Worm (Caenorhabditis elegans) whole organism, L4 larva: ENCODE results near the gene ceh-89.
A peak's percentile ranks its signal among the peaks of the same experiment; 100 is the strongest.
"Not testable (repeated sequence)": the region's sequence is repeated elsewhere in the genome, so short reads cannot be mapped to it uniquely, and the experiment has no call there.

Experiments
- F26F4.8 ChIP-seq: fragments of 200-800 bp; sonication (Bioruptor generic); conservative IDR thresholded peaks from 2 replicates; pipeline ENCODE4 v1.3.6; 2022; ENCODE audit warnings: missing genetic modification characterization, missing compliant biosample characterization
- F44E2.7 ChIP-seq: fragments of 200-800 bp; sonication (Bioruptor generic); IDR thresholded peaks from 2 replicates; pipeline ENCODE4 v2.1.2; 2022; ENCODE audit warnings: missing genetic modification characterization, missing compliant biosample characterization
- T26A8.4 ChIP-seq: fragments of 200-800 bp; sonication (Bioruptor generic); IDR thresholded peaks from 2 replicates; pipeline ENCODE4 v1.3.6; 2022; ENCODE audit warnings: missing genetic modification characterization, missing compliant biosample characterization
- Y105C5A.15 ChIP-seq: fragments of 200-800 bp; sonication (Bioruptor generic); IDR thresholded peaks from 2 replicates; pipeline ENCODE4 v1.3.6; 2022; ENCODE audit warnings: missing genetic modification characterization, missing compliant biosample characterization
- ZK337.2 ChIP-seq: fragments of 200-800 bp; sonication (Bioruptor generic); IDR thresholded peaks from 2 replicates; pipeline ENCODE4 v1.3.6; 2022; ENCODE audit warnings: missing genetic modification reagents, missing genetic modification characterization, missing compliant biosample characterization
- aha-1 ChIP-seq: fragments of 150-350 bp; peaks from one replicate; lab custom pipeline; 2014; ENCODE audit warnings: missing biosample characterization, missing genetic modification characterization
- ama-1 ChIP-seq: fragments of 150-350 bp; optimal IDR thresholded peaks from 2 replicates; lab custom pipeline; 2014; ENCODE audit warnings: inconsistent platforms, mixed read lengths
- attf-4 ChIP-seq: sonication (generic microtip); optimal IDR thresholded peaks from 3 replicates; lab custom pipeline; 2017; ENCODE audit warnings: missing biosample characterization, missing genetic modification characterization
- ceh-28 ChIP-seq: fragments of 150-350 bp; optimal IDR thresholded peaks from 2 replicates; lab custom pipeline; 2014; ENCODE audit warnings: missing biosample characterization, missing genetic modification reagents, missing genetic modification characterization
- ceh-82 ChIP-seq: sonication (generic microtip); optimal IDR thresholded peaks from 2 replicates; lab custom pipeline; 2017; ENCODE audit warnings: missing biosample characterization, missing genetic modification characterization
- ces-1 ChIP-seq: fragments of 150-350 bp; sonication (generic microtip); optimal IDR thresholded peaks from 4 replicates; lab custom pipeline; 2014; ENCODE audit warnings: missing biosample characterization, missing genetic modification reagents, missing genetic modification characterization
- daf-16 ChIP-seq, 3 experiments: sonication (generic microtip); optimal IDR thresholded peaks; 2 replicates each; lab custom pipeline; 2016 to 2017; ENCODE audit warnings: missing genetic modification characterization in 3 of 3, missing genetic modification reagents in 3 of 3, mild to moderate bottlenecking in 2 of 3, missing compliant biosample characterization in 2 of 3, missing biosample characterization in 1 of 3, moderate library complexity in 1 of 3
- daf-19 ChIP-seq: fragments of 200-800 bp; sonication (Bioruptor generic); conservative IDR thresholded peaks from 2 replicates; pipeline ENCODE4 v1.3.6; 2022; ENCODE audit warnings: missing genetic modification characterization, missing compliant biosample characterization
- dmd-6 ChIP-seq: fragments of 200-800 bp; sonication (Bioruptor generic); IDR thresholded peaks from 2 replicates; pipeline ENCODE4 v1.3.6; 2022; ENCODE audit warnings: missing genetic modification reagents, missing genetic modification characterization, missing compliant biosample characterization
- dmd-8 ChIP-seq: fragments of 200-800 bp; sonication (Bioruptor generic); IDR thresholded peaks from 2 replicates; pipeline ENCODE4 v1.3.6; 2022; ENCODE audit warnings: missing genetic modification characterization, missing compliant biosample characterization
- duxl-1 ChIP-seq: sonication (generic microtip); optimal IDR thresholded peaks from 2 replicates; lab custom pipeline; 2016; ENCODE audit warnings: mild to moderate bottlenecking, missing genetic modification characterization, moderate library complexity, missing compliant biosample characterization; ENCODE audit not compliant: poor library complexity
- egl-43 ChIP-seq: fragments of 200-800 bp; sonication (Bioruptor generic); IDR thresholded peaks from 2 replicates; pipeline ENCODE4 v1.3.6; 2022; ENCODE audit warnings: missing genetic modification reagents, missing genetic modification characterization, missing compliant biosample characterization
- hlh-30 ChIP-seq: sonication (generic microtip); optimal IDR thresholded peaks from 2 replicates; lab custom pipeline; 2017; ENCODE audit warnings: antibody characterized with exemption, mild to moderate bottlenecking, missing genetic modification characterization, missing compliant biosample characterization; ENCODE audit not compliant: insufficient read depth
- lim-7 ChIP-seq: fragments of 200-800 bp; sonication (Bioruptor generic); IDR thresholded peaks from 2 replicates; pipeline ENCODE4 v1.3.6; 2022; ENCODE audit warnings: missing genetic modification characterization, missing compliant biosample characterization
- lin-1 ChIP-seq: fragments of 200-800 bp; sonication (Bioruptor generic); IDR thresholded peaks from 2 replicates; pipeline ENCODE4 v1.3.6; 2022; ENCODE audit warnings: missing genetic modification reagents, missing genetic modification characterization, missing compliant biosample characterization
- lin-13 ChIP-seq: fragments of 150-350 bp; optimal IDR thresholded peaks from 2 replicates; lab custom pipeline; 2014; ENCODE audit warnings: missing biosample characterization, missing genetic modification reagents, missing genetic modification characterization
- lin-15B ChIP-seq: fragments of 150-350 bp; sonication (generic microtip); optimal IDR thresholded peaks from 3 replicates; lab custom pipeline; 2014; ENCODE audit warnings: missing biosample characterization, missing genetic modification characterization
- lin-29 ChIP-seq: fragments of 200-800 bp; sonication (Bioruptor generic); IDR thresholded peaks from 2 replicates; pipeline ENCODE4 v1.3.6; 2022; ENCODE audit warnings: missing genetic modification reagents, missing genetic modification characterization, missing compliant biosample characterization
- lin-38 ChIP-seq: fragments of 200-800 bp; sonication (Bioruptor generic); IDR thresholded peaks from 2 replicates; pipeline ENCODE4 v1.3.6; 2022; ENCODE audit warnings: missing genetic modification reagents, missing genetic modification characterization, missing compliant biosample characterization
- madf-5 ChIP-seq, 2 experiments: fragments of 200-800 bp; sonication (Bioruptor generic); IDR thresholded peaks; 2 replicates each; pipeline ENCODE4 v1.3.6; 2022; ENCODE audit warnings: missing compliant biosample characterization in 2 of 2, missing genetic modification characterization in 2 of 2
- madf-9 ChIP-seq: fragments of 200-800 bp; sonication (Bioruptor generic); conservative IDR thresholded peaks from 2 replicates; pipeline ENCODE4 v1.3.6; 2022; ENCODE audit warnings: missing genetic modification reagents, missing genetic modification characterization, missing compliant biosample characterization
- mep-1 ChIP-seq: fragments of 150-350 bp; sonication (generic microtip); optimal IDR thresholded peaks from 3 replicates; lab custom pipeline; 2014; ENCODE audit warnings: missing biosample characterization, missing genetic modification characterization
- mes-2 ChIP-seq: sonication (generic microtip); optimal IDR thresholded peaks from 2 replicates; lab custom pipeline; 2016; ENCODE audit warnings: missing genotype, mild to moderate bottlenecking, missing genetic modification characterization, missing compliant biosample characterization; ENCODE audit not compliant: poor library complexity, severe bottlenecking
- nhr-102 ChIP-seq: sonication (generic microtip); optimal IDR thresholded peaks from 2 replicates; lab custom pipeline; 2016; ENCODE audit warnings: mild to moderate bottlenecking, missing genetic modification characterization, moderate library complexity, missing compliant biosample characterization
- nhr-42 ChIP-seq: fragments of 200-800 bp; sonication (Bioruptor generic); IDR thresholded peaks from 2 replicates; pipeline ENCODE4 v1.3.6; 2022; ENCODE audit warnings: missing genetic modification characterization, missing compliant biosample characterization
- pha-4 ChIP-seq, 2 experiments: fragments of 150-350 bp in 1 of 2; fragments of 200-800 bp in 1 of 2; sonication (Bioruptor generic) in 1 of 2; IDR thresholded peaks in 1 of 2; optimal IDR thresholded peaks in 1 of 2; 2 replicates each; pipeline versions ENCODE4 v1.3.6 to Lab custom; 2014 to 2022; ENCODE audit warnings: missing genetic modification characterization in 2 of 2, missing genetic modification reagents in 2 of 2, missing biosample characterization in 1 of 2, missing compliant biosample characterization in 1 of 2
- rbr-2 ChIP-seq: sonication (generic microtip); optimal IDR thresholded peaks from 2 replicates; lab custom pipeline; 2016; ENCODE audit warnings: missing genotype, missing genetic modification characterization, missing compliant biosample characterization
- set-16 ChIP-seq: fragments of 200-800 bp; sonication (Bioruptor generic); IDR thresholded peaks from 2 replicates; pipeline ENCODE4 v1.3.6; 2022; ENCODE audit warnings: missing genetic modification reagents, missing genetic modification characterization, missing compliant biosample characterization
- skn-1 ChIP-seq: fragments of 150-350 bp; optimal IDR thresholded peaks from 2 replicates; lab custom pipeline; 2014; ENCODE audit warnings: missing biosample characterization, missing genetic modification characterization
- spr-1 ChIP-seq: sonication (generic microtip); optimal IDR thresholded peaks from 2 replicates; lab custom pipeline; 2016; ENCODE audit warnings: mild to moderate bottlenecking, missing genetic modification characterization, missing compliant biosample characterization
- unc-39 ChIP-seq: sonication (generic microtip); optimal IDR thresholded peaks from 2 replicates; lab custom pipeline; 2017; ENCODE audit warnings: missing biosample characterization, missing genetic modification characterization
- unc-62 ChIP-seq, 3 experiments: fragments of 150-350 bp in 1 of 3; sonication (generic microtip); optimal IDR thresholded peaks in 2 of 3; peaks in 1 of 3; 1 replicate in 1 of 3; 2 replicates in 2 of 3; lab custom pipeline; 2014 to 2017; ENCODE audit warnings: missing biosample characterization in 3 of 3, missing genetic modification characterization in 3 of 3, missing genetic modification reagents in 3 of 3, missing genotype in 1 of 3
- vab-7 ChIP-seq: fragments of 200-800 bp; sonication (Bioruptor generic); IDR thresholded peaks from 2 replicates; pipeline ENCODE4 v1.3.6; 2022; ENCODE audit warnings: missing genetic modification reagents, missing genetic modification characterization, missing compliant biosample characterization
- zfp-3 ChIP-seq: fragments of 200-800 bp; sonication (Bioruptor generic); conservative IDR thresholded peaks from 2 replicates; pipeline ENCODE4 v1.3.6; 2022; ENCODE audit warnings: missing genetic modification reagents, missing genetic modification characterization, missing compliant biosample characterization
- ztf-7 ChIP-seq: fragments of 150-350 bp; optimal IDR thresholded peaks from 2 replicates; lab custom pipeline; 2014; ENCODE audit warnings: missing biosample characterization, missing genetic modification characterization

Gene ceh-89

DNA sequence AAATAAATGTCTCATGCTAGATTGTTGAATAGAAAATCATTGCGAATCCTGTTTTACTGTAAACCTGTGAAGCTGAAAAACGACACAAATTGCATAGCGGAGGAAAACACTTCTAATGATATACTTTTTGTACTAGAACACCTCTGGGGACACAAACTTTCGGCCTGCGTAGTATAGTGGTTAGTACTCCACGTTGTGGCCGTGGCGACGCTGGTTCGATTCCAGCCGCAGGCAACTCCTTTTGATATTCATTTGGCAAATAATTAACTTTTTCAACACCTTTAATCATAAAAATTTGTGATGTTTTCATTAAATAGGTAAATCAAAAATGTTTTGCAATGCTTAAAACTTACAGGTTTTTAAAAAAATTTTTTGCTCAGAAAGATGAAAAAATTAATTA is 6.9 kb upstream of the ceh-89 start (continued):
- TF ChIP-seq hlh-30 (tag; lab: Kevin White, UChicago) (no peak), T26A8.4 (GFP tag; lab: Robert Waterston, UW) (peak; percentile 47; the same call in 1 of the 2 replicates), vab-7 (GFP tag; lab: Robert Waterston, UW) (peak; percentile 68; the same call in 1 of the 2 replicates), mes-2 (tag; lab: Kevin White, UChicago) (peak; percentile 54), dmd-8 (peak; percentile 65; the same call in 1 of the 2 replicates), mep-1 (tag; lab: Kevin White, UChicago) (peak; percentile 51), ama-1 (lab: Kevin White, UChicago) (no peak), lin-1 (peak; percentile 74; the same call in 1 of the 2 replicates), ZK337.2 (GFP tag; lab: Robert Waterston, UW) (no peak), aha-1 (tag; lab: Kevin White, UChicago) (peak; percentile 9), rbr-2 (no peak), lin-15B (no peak), attf-4 (tag; lab: Kevin White, UChicago) (no peak), F26F4.8 (GFP tag; lab: Robert Waterston, UW) (no peak)

DNA sequence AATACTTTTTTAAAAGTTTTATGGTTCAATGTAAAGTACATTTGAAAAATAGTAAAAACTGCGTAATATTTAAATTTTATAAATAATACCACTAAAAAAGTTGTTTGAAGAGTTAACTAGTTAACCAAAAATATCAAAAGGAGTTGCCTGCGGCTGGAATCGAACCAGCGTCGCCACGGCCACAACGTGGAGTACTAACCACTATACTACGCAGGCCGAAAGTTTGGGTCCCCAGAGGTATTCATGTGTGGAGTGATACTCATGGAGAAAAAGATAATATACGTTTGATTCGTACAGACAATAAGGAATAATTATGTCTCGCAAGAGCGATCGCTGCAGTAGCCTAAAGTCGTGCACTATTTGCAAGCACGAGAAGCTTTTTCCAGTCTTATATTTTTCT is 5.0 kb upstream of the ceh-89 start:
- TF ChIP-seq mes-2 (tag; lab: Kevin White, UChicago) (peak; percentile 25), daf-16 (tag; optimal IDR thresholded peaks at IDR 0.05; lab: Kevin White, UChicago) (peak; percentile 10), T26A8.4 (GFP tag; lab: Robert Waterston, UW) (peak; percentile 54; the same call in 1 of the 2 replicates), egl-43 (GFP tag; lab: Robert Waterston, UW) (peak; percentile 78; the same call in 1 of the 2 replicates), dmd-6 (GFP tag; lab: Robert Waterston, UW) (peak; percentile 34; the same call in 1 of the 2 replicates), duxl-1 (peak; percentile 43), madf-5 (GFP tag; IDR thresholded peaks at IDR 0.05; lab: Robert Waterston, UW) (0 out of 4 replicates have a peak, but pooled peaks of 1 of the 2 experiments have one; percentile 11), daf-19 (GFP tag; lab: Robert Waterston, UW) (peak; percentile 68; the same call in 1 of the 2 replicates), Y105C5A.15 (GFP tag; lab: Robert Waterston, UW) (0 out of 2 replicates have a peak, but pooled peaks have one; percentile 44), lim-7 (GFP tag; lab: Robert Waterston, UW) (peak; percentile 58; the same call in 1 of the 2 replicates), F44E2.7 (GFP tag; lab: Robert Waterston, UW) (0 out of 2 replicates have a peak, but pooled peaks have one; percentile 42), vab-7 (GFP tag; lab: Robert Waterston, UW) (0 out of 2 replicates have a peak, but pooled peaks have one; percentile 45), lin-38 (GFP tag; lab: Robert Waterston, UW) (peak; percentile 62), lin-29 (0 out of 2 replicates have a peak, but pooled peaks have one; percentile 13)
- not testable (repeated sequence) for TF ChIP-seq daf-16 (GFP tag; optimal IDR thresholded peaks at IDR 0.05; lab: Kevin White, UChicago)
- TF ChIP-seq, all 104 proteins: peak for 14; not testable (repeated sequence) for 90

- TF ChIP-seq mep-1 (tag; lab: Kevin White, UChicago) (no peak), ZK337.2 (GFP tag; lab: Robert Waterston, UW) (no peak), daf-16 (GFP tag; optimal IDR thresholded peaks at IDR 0.05; lab: Kevin White, UChicago) (no peak), daf-16 (tag; optimal IDR thresholded peaks at IDR 0.05; lab: Kevin White, UChicago) (no peak), unc-62 (GFP tag; optimal IDR thresholded peaks at IDR 0.05 in 1 of 2; lab: Kevin White, UChicago) (no peak), unc-62 (tag; optimal IDR thresholded peaks at IDR 0.05; lab: Kevin White, UChicago) (no peak)
These were observed 1.7 kb upstream of the ceh-89 start, which contains the start of gene nkat-1 for ce11 chrX:14140040-14140439. Gene nkat-1 (minus strand): TSS chrX:14140140.

DNA sequence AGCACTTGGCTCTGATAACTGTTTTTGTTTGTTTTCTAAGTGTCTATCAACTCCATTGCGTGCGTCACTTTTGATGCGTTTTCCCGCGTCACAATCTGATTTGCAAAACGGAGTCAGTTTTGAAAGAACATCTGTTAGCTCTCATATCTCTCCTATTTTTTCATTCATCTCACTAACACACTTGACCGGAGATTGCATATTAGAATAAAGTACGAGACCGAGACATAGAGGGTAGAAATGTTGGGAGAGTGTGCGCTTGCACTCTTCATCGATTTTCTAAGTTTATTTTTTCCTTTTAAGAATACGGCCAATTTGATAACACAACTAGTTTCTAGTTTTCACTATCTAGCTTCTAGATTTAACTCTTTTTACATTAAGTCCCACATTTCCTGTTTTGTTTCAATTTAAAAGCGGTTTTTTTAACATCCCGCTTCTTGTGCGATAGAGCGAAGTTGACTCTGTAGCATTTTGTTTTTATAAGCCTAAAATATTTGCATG is 353 bp upstream of the ceh-89 start:
- TF ChIP-seq unc-62 (GFP tag; optimal IDR thresholded peaks at IDR 0.05 in 1 of 2; lab: Kevin White, UChicago) (peak in 1 of 2 experiments; percentile 83), unc-62 (tag; optimal IDR thresholded peaks at IDR 0.05; lab: Kevin White, UChicago) (no peak), ces-1 (peak; percentile 2), unc-39 (tag; lab: Kevin White, UChicago) (no peak)
- TF ChIP-seq, all 104 proteins: peak for 2

- TF ChIP-seq egl-43 (GFP tag; lab: Robert Waterston, UW): no peak
- TF ChIP-seq ceh-82: no peak
- no peak for TF ChIP-seq spr-1
- TF ChIP-seq set-16 (GFP tag; lab: Robert Waterston, UW): no peak
- TF ChIP-seq ceh-28 (tag; lab: Kevin White, UChicago): no peak
- TF ChIP-seq ztf-7: no peak
- no peak for TF ChIP-seq F26F4.8 (GFP tag; lab: Robert Waterston, UW)
- no peak for TF ChIP-seq nhr-42 (GFP tag; lab: Robert Waterston, UW)
- TF ChIP-seq skn-1 (tag; lab: Kevin White, UChicago): no peak
- no peak for TF ChIP-seq nhr-102
- TF ChIP-seq zfp-3 (GFP tag; lab: Robert Waterston, UW): no peak
- no peak for TF ChIP-seq madf-9
- no peak for TF ChIP-seq lin-13
- no peak for TF ChIP-seq pha-4 (GFP tag; IDR thresholded peaks at IDR 0.05; lab: Robert Waterston, UW)
- no peak for TF ChIP-seq pha-4 (tag; optimal IDR thresholded peaks at IDR 0.05; lab: Kevin White, UChicago)
These were observed 3.9 kb downstream of the ceh-89 start for ce11 chrX:14145634-14146033.
